Fruit fly (Drosophila melanogaster) whole organism, embryonic: Measurements from ENCODE around the gene ver.
A peak's percentile ranks its signal among the peaks of the same experiment; 100 is the strongest.

Experiments used
- B-H1 ChIP-seq: fragments of 200-800 bp; sonication (Bioruptor generic); IDR thresholded peaks from 3 replicates; pipeline ENCODE4 v1.3.6; 2022; ENCODE audit warnings: missing biosample characterization, missing genetic modification characterization
- Bdp1 ChIP-seq: fragments of 200-800 bp; sonication (Bioruptor generic); optimal IDR thresholded peaks from 3 replicates; lab custom pipeline; 2016; ENCODE audit warnings: missing biosample characterization, missing genetic modification characterization
- Bteb2 ChIP-seq: fragments of 200-800 bp; sonication (Bioruptor generic); optimal IDR thresholded peaks from 2 replicates; lab custom pipeline; 2016; ENCODE audit warnings: missing biosample characterization, missing genetic modification characterization
- CG11696 ChIP-seq: fragments of 200-800 bp; sonication (Bioruptor generic); IDR thresholded peaks from 2 replicates; pipeline ENCODE4 v1.3.6; 2022; ENCODE audit warnings: missing biosample characterization, missing genetic modification characterization
- CG14860 ChIP-seq: fragments of 200-800 bp; sonication (Bioruptor generic); IDR thresholded peaks from 3 replicates; pipeline ENCODE4 v1.3.6; 2022; ENCODE audit warnings: missing biosample characterization, missing genetic modification characterization; ENCODE audit not compliant: partially characterized antibody
- CG1529 ChIP-seq: fragments of 200-800 bp; sonication (Bioruptor generic); optimal IDR thresholded peaks from 3 replicates; lab custom pipeline; 2018; ENCODE audit warnings: missing biosample characterization, missing genetic modification characterization
- CG1602 ChIP-seq: fragments of 200-800 bp; sonication (Bioruptor generic); optimal IDR thresholded peaks from 3 replicates; lab custom pipeline; 2016; ENCODE audit warnings: missing biosample characterization, missing genetic modification characterization
- CG17802 ChIP-seq: fragments of 200-800 bp; sonication (Bioruptor generic); optimal IDR thresholded peaks from 2 replicates; lab custom pipeline; 2018; ENCODE audit warnings: missing biosample characterization, mild to moderate bottlenecking, missing genetic modification characterization, moderate library complexity
- CG18011 ChIP-seq: fragments of 200-800 bp; sonication (Bioruptor generic); optimal IDR thresholded peaks from 2 replicates; lab custom pipeline; 2017; ENCODE audit warnings: missing biosample characterization, missing genetic modification characterization, mild to moderate bottlenecking, moderate library complexity, missing genotype
- CG34376 ChIP-seq: fragments of 200-800 bp; sonication (Bioruptor generic); optimal IDR thresholded peaks from 2 replicates; lab custom pipeline; 2018; ENCODE audit warnings: missing biosample characterization, mild to moderate bottlenecking, missing genetic modification characterization
- CG42726 ChIP-seq: fragments of 200-800 bp; sonication (Bioruptor generic); IDR thresholded peaks from 2 replicates; pipeline ENCODE4 v1.3.6; 2022; ENCODE audit warnings: missing biosample characterization, missing genetic modification characterization; ENCODE audit not compliant: partially characterized antibody
- CG4282 ChIP-seq: fragments of 200-800 bp; sonication (Bioruptor generic); optimal IDR thresholded peaks from 2 replicates; lab custom pipeline; 2016; ENCODE audit warnings: missing biosample characterization, missing genetic modification characterization
- CG5245 ChIP-seq: fragments of 200-800 bp; sonication (Bioruptor generic); optimal IDR thresholded peaks from 3 replicates; lab custom pipeline; 2016; ENCODE audit warnings: missing biosample characterization, missing genetic modification characterization
- CG7928 ChIP-seq: fragments of 200-800 bp; sonication (Bioruptor generic); optimal IDR thresholded peaks from 2 replicates; lab custom pipeline; 2017; ENCODE audit warnings: missing biosample characterization, mild to moderate bottlenecking, missing genetic modification characterization
- CG8089 ChIP-seq: fragments of 200-800 bp; sonication (Bioruptor generic); optimal IDR thresholded peaks from 3 replicates; lab custom pipeline; 2016; ENCODE audit warnings: missing biosample characterization, missing genetic modification characterization
- CG9817 ChIP-seq: fragments of 200-800 bp; sonication (Bioruptor generic); optimal IDR thresholded peaks from 2 replicates; lab custom pipeline; 2018; ENCODE audit warnings: missing biosample characterization, mild to moderate bottlenecking, missing genetic modification characterization, moderate library complexity
- Elba2 ChIP-seq: fragments of 200-800 bp; sonication (Bioruptor generic); optimal IDR thresholded peaks from 3 replicates; lab custom pipeline; 2016; ENCODE audit warnings: missing biosample characterization, missing genetic modification characterization
- Fer2 ChIP-seq: fragments of 200-800 bp; sonication (Bioruptor generic); optimal IDR thresholded peaks from 2 replicates; lab custom pipeline; 2018; ENCODE audit warnings: missing biosample characterization, mild to moderate bottlenecking, missing genetic modification characterization, moderate library complexity
- H15 ChIP-seq: fragments of 200-800 bp; sonication (Bioruptor generic); IDR thresholded peaks from 3 replicates; pipeline ENCODE4 v1.3.6; 2022; ENCODE audit warnings: missing biosample characterization, missing genetic modification characterization
- Hmr ChIP-seq: fragments of 200-800 bp; sonication (Bioruptor generic); optimal IDR thresholded peaks from 3 replicates; lab custom pipeline; 2017; ENCODE audit warnings: mild to moderate bottlenecking, missing biosample characterization, missing genetic modification reagents, missing genetic modification characterization
- Hmx ChIP-seq: fragments of 200-800 bp; sonication (Bioruptor generic); optimal IDR thresholded peaks from 2 replicates; lab custom pipeline; 2016; ENCODE audit warnings: missing biosample characterization, missing genetic modification characterization
- MTF-1 ChIP-seq: fragments of 200-800 bp; sonication (Bioruptor generic); optimal IDR thresholded peaks from 2 replicates; lab custom pipeline; 2018; ENCODE audit warnings: missing biosample characterization, mild to moderate bottlenecking, missing genetic modification characterization, borderline replicate concordance
- Med ChIP-seq: fragments of 200-800 bp; sonication (Bioruptor generic); peaks from one replicate; lab custom pipeline; 2016; ENCODE audit warnings: missing biosample characterization, missing genetic modification characterization, mild to moderate bottlenecking, inconsistent platforms, moderate library complexity
- Nf-YA ChIP-seq: fragments of 200-800 bp; sonication (Bioruptor generic); IDR thresholded peaks from 2 replicates; pipeline ENCODE4 v1.3.6; 2022; ENCODE audit warnings: missing biosample characterization, missing genetic modification characterization
- Opbp ChIP-seq: fragments of 200-800 bp; sonication (Bioruptor generic); IDR thresholded peaks from 3 replicates; pipeline ENCODE4 v1.3.6; 2022; ENCODE audit warnings: missing biosample characterization, missing genetic modification characterization; ENCODE audit not compliant: partially characterized antibody
- Sry-β ChIP-seq: fragments of 200-800 bp; sonication (Bioruptor generic); optimal IDR thresholded peaks from 2 replicates; lab custom pipeline; 2018; ENCODE audit warnings: missing biosample characterization, mild to moderate bottlenecking, missing genetic modification characterization, moderate library complexity
- TFAM ChIP-seq: fragments of 200-800 bp; sonication (Bioruptor generic); optimal IDR thresholded peaks from 2 replicates; lab custom pipeline; 2017; ENCODE audit warnings: missing biosample characterization, missing genetic modification characterization, inconsistent platforms
- ap ChIP-seq: fragments of 200-800 bp; sonication (Bioruptor generic); IDR thresholded peaks from 2 replicates; pipeline ENCODE4 v1.3.6; 2022; ENCODE audit warnings: missing biosample characterization, missing genetic modification characterization
- btn ChIP-seq: fragments of 200-800 bp; sonication (Bioruptor generic); optimal IDR thresholded peaks from 2 replicates; lab custom pipeline; 2016; ENCODE audit warnings: missing biosample characterization, missing genetic modification characterization
- cas ChIP-seq: fragments of 200-800 bp; sonication (Bioruptor generic); IDR thresholded peaks from 2 replicates; pipeline ENCODE4 v1.3.6; 2022; ENCODE audit warnings: missing biosample characterization, missing genetic modification characterization
- crol ChIP-seq: fragments of 200-800 bp; sonication (Bioruptor generic); IDR thresholded peaks from 2 replicates; pipeline ENCODE4 v1.3.6; 2022; ENCODE audit warnings: missing biosample characterization, missing genetic modification characterization
- dpn ChIP-seq, 2 experiments: fragments of 200-800 bp; sonication (Bioruptor generic); optimal IDR thresholded peaks; 3 replicates each; lab custom pipeline; 2016; ENCODE audit warnings: missing biosample characterization in 2 of 2, missing genetic modification characterization in 2 of 2
- emc ChIP-seq: fragments of 200-800 bp; sonication (Bioruptor generic); optimal IDR thresholded peaks from 2 replicates; lab custom pipeline; 2016; ENCODE audit warnings: missing biosample characterization, missing genetic modification characterization
- ewg ChIP-seq: fragments of 200-800 bp; sonication (Bioruptor generic); optimal IDR thresholded peaks from 3 replicates; lab custom pipeline; 2017; ENCODE audit warnings: mild to moderate bottlenecking, missing biosample characterization, missing genetic modification reagents, missing genetic modification characterization
- ken ChIP-seq: fragments of 200-800 bp; sonication (Bioruptor generic); IDR thresholded peaks from 3 replicates; pipeline ENCODE4 v1.3.6; 2022; ENCODE audit warnings: missing biosample characterization, missing genetic modification characterization
- org-1 ChIP-seq: fragments of 200-800 bp; sonication (Bioruptor generic); optimal IDR thresholded peaks from 2 replicates; lab custom pipeline; 2017; ENCODE audit warnings: missing biosample characterization, missing genetic modification characterization
- otp ChIP-seq: fragments of 200-800 bp; sonication (Bioruptor generic); IDR thresholded peaks from 3 replicates; pipeline ENCODE4, ENCODE4 v1.3.6; 2022; ENCODE audit warnings: missing biosample characterization, missing genetic modification characterization
- pita ChIP-seq: fragments of 200-800 bp; sonication (Bioruptor generic); optimal IDR thresholded peaks from 2 replicates; lab custom pipeline; 2017; ENCODE audit warnings: missing biosample characterization, mild to moderate bottlenecking, missing genetic modification characterization
- pum ChIP-seq: fragments of 200-800 bp; sonication (Bioruptor generic); optimal IDR thresholded peaks from 2 replicates; lab custom pipeline; 2016; ENCODE audit warnings: missing biosample characterization, missing genetic modification characterization
- sd ChIP-seq: fragments of 200-800 bp; sonication (Bioruptor generic); optimal IDR thresholded peaks from 3 replicates; lab custom pipeline; 2018; ENCODE audit warnings: missing biosample characterization, mild to moderate bottlenecking, missing genetic modification characterization, moderate library complexity
- sens ChIP-seq: fragments of 200-800 bp; sonication (Bioruptor generic); peaks from one replicate; lab custom pipeline; 2016; ENCODE audit warnings: missing biosample characterization, missing genetic modification characterization
- sens-2 ChIP-seq: fragments of 200-800 bp; sonication (Bioruptor generic); IDR thresholded peaks from 2 replicates; pipeline ENCODE4 v1.3.6; 2022; ENCODE audit warnings: missing biosample characterization, missing genetic modification characterization
- sima ChIP-seq: fragments of 200-800 bp; sonication (Bioruptor generic); optimal IDR thresholded peaks from 2 replicates; lab custom pipeline; 2016; ENCODE audit warnings: missing biosample characterization, missing genetic modification characterization
- sqz ChIP-seq: fragments of 200-800 bp; sonication (Bioruptor generic); optimal IDR thresholded peaks from 3 replicates; lab custom pipeline; 2018; ENCODE audit warnings: missing biosample characterization, mild to moderate bottlenecking, missing genetic modification characterization
- tgo ChIP-seq: fragments of 200-800 bp; sonication (Bioruptor generic); IDR thresholded peaks from 3 replicates; pipeline ENCODE4 v1.3.6; 2022; ENCODE audit warnings: missing biosample characterization, missing genetic modification characterization
- tio ChIP-seq: fragments of 200-800 bp; sonication (Bioruptor generic); optimal IDR thresholded peaks from 2 replicates; lab custom pipeline; 2017; ENCODE audit warnings: missing biosample characterization, missing genetic modification characterization, inconsistent platforms
- toy ChIP-seq: fragments of 200-800 bp; sonication (Bioruptor generic); IDR thresholded peaks from 2 replicates; pipeline ENCODE4 v1.3.6; 2022; ENCODE audit warnings: missing biosample characterization, missing genetic modification characterization
- tup ChIP-seq: fragments of 200-800 bp; sonication (Bioruptor generic); optimal IDR thresholded peaks from 2 replicates; lab custom pipeline; 2016; ENCODE audit warnings: missing biosample characterization, mild to moderate bottlenecking, missing genetic modification characterization, moderate library complexity
- usp ChIP-seq: fragments of >200 bp; optimal IDR thresholded peaks from 2 replicates; lab custom pipeline; 2017; ENCODE audit warnings: missing biosample characterization, missing genetic modification characterization
- vvl ChIP-seq: fragments of 200-800 bp; sonication (Bioruptor generic); IDR thresholded peaks from 2 replicates; pipeline ENCODE4 v1.3.6; 2022; ENCODE audit warnings: missing biosample characterization, missing genetic modification characterization
- z ChIP-seq: fragments of 200-800 bp; sonication (Bioruptor generic); IDR thresholded peaks from 3 replicates; pipeline ENCODE4 v1.3.6; 2022; ENCODE audit warnings: missing biosample characterization, missing genetic modification characterization

Gene ver

dm6 chr3L:12526433-12527113 is 2.8 kb downstream of the ver start, which contains the start of gene eIF2beta (continued):
- peak; percentile 92 for TF ChIP-seq Med (GFP tag; lab: Kevin White, UChicago)
- no peak for TF ChIP-seq z (GFP tag; lab: Robert Waterston, UW)
- TF ChIP-seq H15 (GFP tag; lab: Robert Waterston, UW): no peak
- no peak for TF ChIP-seq ap (GFP tag; lab: Robert Waterston, UW)
- no peak for TF ChIP-seq CG42726
- TF ChIP-seq tio (GFP tag; lab: Kevin White, UChicago): no peak
- peak; percentile 57 for TF ChIP-seq CG5245 (GFP tag; lab: Kevin White, UChicago)
- TF ChIP-seq crol (GFP tag; lab: Robert Waterston, UW): no peak
- TF ChIP-seq toy (GFP tag; lab: Robert Waterston, UW): no peak
- TF ChIP-seq sens: peak; percentile 92
- TF ChIP-seq emc (GFP tag; lab: Kevin White, UChicago): no peak
- no peak for TF ChIP-seq CG8089 (GFP tag; lab: Kevin White, UChicago)
- no peak for TF ChIP-seq cas
- TF ChIP-seq CG11696 (GFP tag; lab: Robert Waterston, UW): no peak
- TF ChIP-seq Fer2 (tag; lab: Kevin White, UChicago): no peak
- no peak; the same call in 2 of the 3 replicates for TF ChIP-seq B-H1 (GFP tag; lab: Robert Waterston, UW)
- no peak for TF ChIP-seq btn (GFP tag; lab: Kevin White, UChicago)
- peak; percentile 19 for TF ChIP-seq Sry-β
- TF ChIP-seq CG4282 (GFP tag; lab: Kevin White, UChicago): no peak
- TF ChIP-seq sqz (GFP tag; lab: Kevin White, UChicago): peak; percentile 51
- peak; percentile 26 for TF ChIP-seq CG17802
- no peak for TF ChIP-seq sima (GFP tag; lab: Kevin White, UChicago)
- no peak for TF ChIP-seq ewg
- TF ChIP-seq CG1529 (GFP tag; lab: Kevin White, UChicago): peak; percentile 7
- TF ChIP-seq tup (GFP tag; lab: Kevin White, UChicago): no peak
- no peak for TF ChIP-seq Elba2 (GFP tag; lab: Kevin White, UChicago)
- no peak for TF ChIP-seq pum (GFP tag; lab: Kevin White, UChicago)
- TF ChIP-seq ken (GFP tag; lab: Robert Waterston, UW): no peak
- TF ChIP-seq vvl (GFP tag; lab: Robert Waterston, UW): peak; percentile 47; the same call in 1 of the 2 replicates
- peak; percentile 63 for TF ChIP-seq sd (tag; lab: Kevin White, UChicago)
- TF ChIP-seq Opbp (GFP tag; lab: Robert Waterston, UW): no peak
- TF ChIP-seq org-1 (GFP tag; lab: Kevin White, UChicago): no peak
- TF ChIP-seq otp (GFP tag; lab: Robert Waterston, UW): no peak
- no peak for TF ChIP-seq CG7928 (GFP tag; lab: Kevin White, UChicago)
- TF ChIP-seq pita: no peak
- TF ChIP-seq Bteb2: no peak
- no peak for TF ChIP-seq CG9817
- TF ChIP-seq Hmr (GFP tag; lab: Kevin White, UChicago): peak; percentile 32
- no peak for TF ChIP-seq CG18011
- TF ChIP-seq dpn (GFP tag; optimal IDR thresholded peaks at IDR 0.05; lab: Kevin White, UChicago): peak in 1 of 2 experiments; percentile 18
- no peak for TF ChIP-seq sens-2 (GFP tag; lab: Robert Waterston, UW)
- TF ChIP-seq MTF-1 (GFP tag; lab: Kevin White, UChicago): peak; percentile 79
- no peak for TF ChIP-seq CG14860 (GFP tag; lab: Robert Waterston, UW)
- TF ChIP-seq CG1602: no peak
- no peak for TF ChIP-seq Bdp1
- TF ChIP-seq Nf-YA (GFP tag; lab: Robert Waterston, UW): no peak
- no peak for TF ChIP-seq usp (GFP tag; lab: Kevin White, UChicago)
- TF ChIP-seq tgo (GFP tag; lab: Robert Waterston, UW): no peak
- TF ChIP-seq Hmx (GFP tag; lab: Kevin White, UChicago): no peak
- peak; percentile 29 for TF ChIP-seq CG34376 (GFP tag; lab: Kevin White, UChicago)
- TF ChIP-seq TFAM: no peak
